Fruit fly (Drosophila melanogaster) whole organism, adult: ENCODE measurements around the gene gcm2.

ENCODE experiments used
- CG12768 ChIP-seq: fragments of 200-800 bp; sonication (Bioruptor generic); optimal IDR thresholded peaks from 2 replicates; lab custom pipeline; 2017; ENCODE audit warnings: missing biosample characterization, missing genetic modification characterization, mild to moderate bottlenecking, moderate library complexity, missing genetic modification reagents
- CG33017 ChIP-seq: fragments of 200-800 bp; sonication (Bioruptor generic); optimal IDR thresholded peaks from 2 replicates; lab custom pipeline; 2018; ENCODE audit warnings: missing biosample characterization, mild to moderate bottlenecking, missing genetic modification characterization, moderate library complexity
- CG5204 ChIP-seq: fragments of 200-800 bp; sonication (Bioruptor generic); optimal IDR thresholded peaks from 2 replicates; lab custom pipeline; 2016; ENCODE audit warnings: missing biosample characterization, missing genetic modification characterization
- CG7101 ChIP-seq: fragments of 200-800 bp; sonication (Bioruptor generic); optimal IDR thresholded peaks from 2 replicates; lab custom pipeline; 2018; ENCODE audit warnings: missing biosample characterization, mild to moderate bottlenecking, missing genetic modification characterization, moderate library complexity
- Clk ChIP-seq: fragments of 200-800 bp; sonication (Bioruptor generic); optimal IDR thresholded peaks from 2 replicates; lab custom pipeline; 2017; ENCODE audit warnings: missing biosample characterization, missing genetic modification characterization
- ovo ChIP-seq: fragments of 200-800 bp; sonication (Bioruptor generic); optimal IDR thresholded peaks from 2 replicates; lab custom pipeline; 2016; ENCODE audit warnings: missing biosample characterization, missing genetic modification characterization
- toe ChIP-seq: fragments of 200-800 bp; sonication (Bioruptor generic); optimal IDR thresholded peaks from 2 replicates; lab custom pipeline; 2016; ENCODE audit warnings: missing biosample characterization, missing genetic modification characterization

DNA sequence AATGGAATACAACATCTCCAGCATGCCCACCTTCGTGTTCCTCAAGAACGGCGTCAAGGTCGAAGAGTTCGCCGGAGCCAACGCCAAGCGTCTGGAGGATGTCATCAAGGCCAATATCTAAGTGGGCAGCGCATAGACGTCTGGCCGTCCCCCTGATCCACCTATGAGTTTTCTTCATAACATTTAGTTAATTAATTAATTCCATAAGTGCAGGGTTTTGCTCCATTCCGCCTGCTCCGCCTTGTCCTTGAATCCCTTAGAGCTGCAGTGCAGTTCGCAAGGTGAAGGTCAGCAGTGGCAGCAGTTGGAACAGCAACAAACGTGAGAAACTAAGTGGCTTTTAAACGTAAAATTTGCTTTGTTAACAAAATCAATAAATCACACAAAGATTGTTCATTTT lies 7.2 kb downstream of the gcm2 start:
- no peak for TF ChIP-seq CG33017 (tag; lab: Kevin White, UChicago)
- no peak for TF ChIP-seq toe (GFP tag; lab: Kevin White, UChicago)
- no peak for TF ChIP-seq CG5204 (GFP tag; lab: Kevin White, UChicago)
- TF ChIP-seq Clk (GFP tag; lab: Kevin White, UChicago): no peak
- no peak for TF ChIP-seq CG12768 (GFP tag; lab: Kevin White, UChicago)
- TF ChIP-seq ovo (GFP tag; lab: Kevin White, UChicago): no peak
- TF ChIP-seq CG7101 (tag; lab: Kevin White, UChicago): no peak
